Fruit fly (Drosophila melanogaster) whole organism, embryonic: ENCODE data around the gene CG14352.

Source experiments
- ATbp ChIP-seq: fragments of 200-800 bp; sonication (Bioruptor generic); optimal IDR thresholded peaks from 2 replicates; lab custom pipeline; 2017; ENCODE audit warnings: missing biosample characterization, mild to moderate bottlenecking, missing genetic modification characterization, missing genetic modification reagents
- Adf1 ChIP-seq: fragments of 200-800 bp; sonication (Bioruptor generic); IDR thresholded peaks from 2 replicates; pipeline ENCODE4 v1.3.6; 2022; ENCODE audit warnings: missing biosample characterization, missing genetic modification characterization
- CG10267 ChIP-seq: fragments of 200-800 bp; sonication (Bioruptor generic); optimal IDR thresholded peaks from 2 replicates; lab custom pipeline; 2018; ENCODE audit warnings: missing biosample characterization, mild to moderate bottlenecking, missing genetic modification characterization, moderate library complexity
- CG10565 ChIP-seq: fragments of 200-800 bp; sonication (Bioruptor generic); optimal IDR thresholded peaks from 3 replicates; lab custom pipeline; 2016; ENCODE audit warnings: missing biosample characterization, mild to moderate bottlenecking, missing genetic modification characterization
- CG10979 ChIP-seq: fragments of 200-800 bp; sonication (Bioruptor generic); optimal IDR thresholded peaks from 2 replicates; lab custom pipeline; 2018; ENCODE audit warnings: missing biosample characterization, mild to moderate bottlenecking, missing genetic modification characterization, moderate library complexity
- CG11247 ChIP-seq: fragments of 200-800 bp; sonication (Bioruptor generic); IDR thresholded peaks from 2 replicates; pipeline ENCODE4 v1.3.6; 2022; ENCODE audit warnings: missing biosample characterization, missing genetic modification characterization
- CG13775 ChIP-seq: fragments of 200-800 bp; sonication (Bioruptor generic); optimal IDR thresholded peaks from 3 replicates; lab custom pipeline; 2017; ENCODE audit warnings: missing biosample characterization, mild to moderate bottlenecking, missing genetic modification characterization
- CG17612 ChIP-seq: fragments of 200-800 bp; sonication (Bioruptor generic); IDR thresholded peaks from 2 replicates; pipeline ENCODE4 v1.3.6; 2022; ENCODE audit warnings: missing biosample characterization, missing genetic modification characterization
- CG17912 ChIP-seq: fragments of 200-800 bp; sonication (Bioruptor generic); optimal IDR thresholded peaks from 2 replicates; lab custom pipeline; 2018; ENCODE audit warnings: missing biosample characterization, mild to moderate bottlenecking, missing genetic modification characterization
- CG1832 ChIP-seq: fragments of 200-800 bp; sonication (Bioruptor generic); optimal IDR thresholded peaks from 2 replicates; lab custom pipeline; 2017; ENCODE audit warnings: missing biosample characterization, mild to moderate bottlenecking, missing genetic modification characterization, inconsistent platforms
- CG30431 ChIP-seq: fragments of 200-800 bp; sonication (Bioruptor generic); optimal IDR thresholded peaks from 2 replicates; lab custom pipeline; 2017; ENCODE audit warnings: missing biosample characterization, missing genetic modification characterization
- CG33557 ChIP-seq: fragments of 200-800 bp; sonication (Bioruptor generic); optimal IDR thresholded peaks from 2 replicates; lab custom pipeline; 2019; ENCODE audit warnings: missing biosample characterization, mild to moderate bottlenecking, missing genetic modification characterization, moderate library complexity
- CG42726 ChIP-seq: fragments of 200-800 bp; sonication (Bioruptor generic); IDR thresholded peaks from 2 replicates; pipeline ENCODE4 v1.3.6; 2022; ENCODE audit warnings: missing biosample characterization, missing genetic modification characterization; ENCODE audit not compliant: partially characterized antibody
- CG4820 ChIP-seq: fragments of 200-800 bp; sonication (Bioruptor generic); optimal IDR thresholded peaks from 3 replicates; lab custom pipeline; 2016; ENCODE audit warnings: missing biosample characterization, missing genetic modification characterization
- CG5953 ChIP-seq: fragments of 200-800 bp; sonication (Bioruptor generic); IDR thresholded peaks from 2 replicates; pipeline ENCODE4 v1.3.6; 2022; ENCODE audit warnings: missing biosample characterization, missing genetic modification characterization
- CG6272 ChIP-seq: fragments of 200-800 bp; sonication (Bioruptor generic); IDR thresholded peaks from 2 replicates; pipeline ENCODE4 v1.3.6; 2022; ENCODE audit warnings: missing biosample characterization, missing genetic modification characterization
- CG8281 ChIP-seq: fragments of 200-800 bp; sonication (Bioruptor generic); optimal IDR thresholded peaks from 2 replicates; lab custom pipeline; 2018; ENCODE audit warnings: missing biosample characterization, mild to moderate bottlenecking, missing genetic modification characterization, moderate library complexity
- CG8765 ChIP-seq: fragments of 200-800 bp; sonication (Bioruptor generic); IDR thresholded peaks from 2 replicates; pipeline ENCODE4 v1.3.6; 2022; ENCODE audit warnings: missing biosample characterization, missing genetic modification characterization
- Camta ChIP-seq: fragments of 200-800 bp; sonication (Bioruptor generic); optimal IDR thresholded peaks from 2 replicates; lab custom pipeline; 2016; ENCODE audit warnings: missing biosample characterization, missing genetic modification characterization
- Dbx ChIP-seq: fragments of 200-800 bp; sonication (Bioruptor generic); IDR thresholded peaks from 3 replicates; pipeline ENCODE4 v1.3.6; 2022; ENCODE audit warnings: missing biosample characterization, missing genetic modification characterization
- Dip3 ChIP-seq: fragments of 200-800 bp; sonication (Bioruptor generic); optimal IDR thresholded peaks from 3 replicates; lab custom pipeline; 2016; ENCODE audit warnings: missing biosample characterization, missing genetic modification characterization
- Dll ChIP-seq: fragments of 200-800 bp; sonication (Bioruptor generic); IDR thresholded peaks from 4 replicates; pipeline ENCODE4 v1.3.6; 2022; ENCODE audit warnings: missing biosample characterization, missing genetic modification characterization; ENCODE audit not compliant: partially characterized antibody
- E2f1 ChIP-seq: fragments of 200-800 bp; sonication (Bioruptor generic); IDR thresholded peaks from 2 replicates; pipeline ENCODE4 v1.3.6; 2022; ENCODE audit warnings: missing biosample characterization, missing genetic modification characterization
- Gug ChIP-seq: fragments of 200-800 bp; sonication (Bioruptor generic); IDR thresholded peaks from 4 replicates; pipeline ENCODE4 v1.3.6; 2022; ENCODE audit warnings: missing biosample characterization, missing genetic modification characterization
- HLH4C ChIP-seq: fragments of 200-800 bp; sonication (Bioruptor generic); IDR thresholded peaks from 3 replicates; pipeline ENCODE4 v1.3.6; 2022; ENCODE audit warnings: missing biosample characterization, missing genetic modification characterization; ENCODE audit not compliant: partially characterized antibody
- HmgZ ChIP-seq: fragments of 200-800 bp; sonication (Bioruptor generic); optimal IDR thresholded peaks from 2 replicates; lab custom pipeline; 2018; ENCODE audit warnings: missing biosample characterization, mild to moderate bottlenecking, missing genetic modification characterization
- Med ChIP-seq: fragments of 200-800 bp; sonication (Bioruptor generic); peaks from one replicate; lab custom pipeline; 2016; ENCODE audit warnings: missing biosample characterization, missing genetic modification characterization, mild to moderate bottlenecking, inconsistent platforms, moderate library complexity
- Myb ChIP-seq: fragments of 200-800 bp; sonication (Bioruptor generic); optimal IDR thresholded peaks from 2 replicates; lab custom pipeline; 2016; ENCODE audit warnings: missing biosample characterization, missing genetic modification characterization
- Poxn ChIP-seq: fragments of 200-800 bp; sonication (Bioruptor generic); IDR thresholded peaks from 2 replicates; pipeline ENCODE4 v1.3.6; 2022; ENCODE audit warnings: missing biosample characterization, missing genetic modification characterization
- ato ChIP-seq: fragments of 200-800 bp; sonication (Bioruptor generic); IDR thresholded peaks from 2 replicates; pipeline ENCODE4 v1.3.6; 2022; ENCODE audit warnings: missing biosample characterization, missing genetic modification characterization; ENCODE audit not compliant: partially characterized antibody
- bcd ChIP-seq: fragments of 200-800 bp; sonication (Bioruptor generic); optimal IDR thresholded peaks from 2 replicates; lab custom pipeline; 2017; ENCODE audit warnings: missing biosample characterization, mild to moderate bottlenecking, missing genetic modification characterization
- cato ChIP-seq: fragments of 200-800 bp; sonication (Bioruptor generic); optimal IDR thresholded peaks from 2 replicates; lab custom pipeline; 2016; ENCODE audit warnings: missing biosample characterization, missing genetic modification characterization, borderline replicate concordance
- chinmo ChIP-seq: fragments of 200-800 bp; sonication (Bioruptor generic); IDR thresholded peaks from 4 replicates; pipeline ENCODE4 v1.3.6; 2022; ENCODE audit warnings: missing biosample characterization, missing genetic modification characterization; ENCODE audit not compliant: partially characterized antibody
- crc ChIP-seq: fragments of 200-800 bp; sonication (Bioruptor generic); optimal IDR thresholded peaks from 2 replicates; lab custom pipeline; 2016; ENCODE audit warnings: missing biosample characterization, missing genetic modification characterization
- dmrt99B ChIP-seq: fragments of 200-800 bp; sonication (Bioruptor generic); optimal IDR thresholded peaks from 2 replicates; lab custom pipeline; 2018; ENCODE audit warnings: missing biosample characterization, mild to moderate bottlenecking, missing genetic modification characterization, moderate library complexity
- emc ChIP-seq: fragments of 200-800 bp; sonication (Bioruptor generic); optimal IDR thresholded peaks from 2 replicates; lab custom pipeline; 2016; ENCODE audit warnings: missing biosample characterization, missing genetic modification characterization
- fd3F ChIP-seq: fragments of 200-800 bp; sonication (Bioruptor generic); optimal IDR thresholded peaks from 2 replicates; lab custom pipeline; 2018; ENCODE audit warnings: missing biosample characterization, mild to moderate bottlenecking, missing genetic modification characterization, moderate library complexity
- fd96Cb ChIP-seq: fragments of 200-800 bp; sonication (Bioruptor generic); optimal IDR thresholded peaks from 2 replicates; lab custom pipeline; 2018; ENCODE audit warnings: missing biosample characterization, mild to moderate bottlenecking, missing genetic modification characterization, moderate library complexity
- gro ChIP-seq: fragments of 200-800 bp; sonication (Bioruptor generic); optimal IDR thresholded peaks from 2 replicates; lab custom pipeline; 2016; ENCODE audit warnings: missing biosample characterization, missing genetic modification characterization
- hbn ChIP-seq: fragments of 200-800 bp; sonication (Bioruptor generic); IDR thresholded peaks from 2 replicates; pipeline ENCODE4 v1.3.6; 2022; ENCODE audit warnings: missing biosample characterization, missing genetic modification characterization; ENCODE audit not compliant: partially characterized antibody
- jumu ChIP-seq: fragments of 200-800 bp; sonication (Bioruptor generic); optimal IDR thresholded peaks from 3 replicates; lab custom pipeline; 2016; ENCODE audit warnings: missing biosample characterization, missing genetic modification characterization
- kay ChIP-seq: fragments of 200-800 bp; sonication (Bioruptor generic); optimal IDR thresholded peaks from 2 replicates; lab custom pipeline; 2016; ENCODE audit warnings: missing biosample characterization, missing genetic modification characterization
- ken ChIP-seq: fragments of 200-800 bp; sonication (Bioruptor generic); IDR thresholded peaks from 3 replicates; pipeline ENCODE4 v1.3.6; 2022; ENCODE audit warnings: missing biosample characterization, missing genetic modification characterization
- knrl ChIP-seq: fragments of 200-800 bp; sonication (Bioruptor generic); IDR thresholded peaks from 3 replicates; pipeline ENCODE4 v1.3.6; 2022; ENCODE audit warnings: missing biosample characterization, missing genetic modification characterization; ENCODE audit not compliant: partially characterized antibody
- mam ChIP-seq: fragments of 200-800 bp; sonication (Bioruptor generic); optimal IDR thresholded peaks from 3 replicates; lab custom pipeline; 2016; ENCODE audit warnings: missing biosample characterization, missing genetic modification characterization
- mld ChIP-seq: fragments of 200-800 bp; sonication (Bioruptor generic); IDR thresholded peaks from 3 replicates; pipeline ENCODE4 v1.3.6; 2022; ENCODE audit warnings: missing biosample characterization, missing genetic modification characterization; ENCODE audit not compliant: partially characterized antibody
- pb ChIP-seq: fragments of 200-800 bp; sonication (Bioruptor generic); optimal IDR thresholded peaks from 3 replicates; lab custom pipeline; 2016; ENCODE audit warnings: missing biosample characterization, missing genetic modification characterization
- peb ChIP-seq: fragments of 200-800 bp; sonication (Bioruptor generic); IDR thresholded peaks from 2 replicates; pipeline ENCODE4 v1.3.6; 2022; ENCODE audit warnings: missing biosample characterization, missing genetic modification characterization
- sens-2 ChIP-seq: fragments of 200-800 bp; sonication (Bioruptor generic); IDR thresholded peaks from 2 replicates; pipeline ENCODE4 v1.3.6; 2022; ENCODE audit warnings: missing biosample characterization, missing genetic modification characterization
- tap ChIP-seq: fragments of 200-800 bp; optimal IDR thresholded peaks from 3 replicates; lab custom pipeline; 2019; ENCODE audit warnings: missing biosample characterization, mild to moderate bottlenecking, missing genetic modification characterization, moderate library complexity
- tx ChIP-seq: fragments of 200-800 bp; sonication (Bioruptor generic); optimal IDR thresholded peaks from 2 replicates; lab custom pipeline; 2016; ENCODE audit warnings: missing biosample characterization, missing genetic modification characterization

Gene CG14352

DNA sequence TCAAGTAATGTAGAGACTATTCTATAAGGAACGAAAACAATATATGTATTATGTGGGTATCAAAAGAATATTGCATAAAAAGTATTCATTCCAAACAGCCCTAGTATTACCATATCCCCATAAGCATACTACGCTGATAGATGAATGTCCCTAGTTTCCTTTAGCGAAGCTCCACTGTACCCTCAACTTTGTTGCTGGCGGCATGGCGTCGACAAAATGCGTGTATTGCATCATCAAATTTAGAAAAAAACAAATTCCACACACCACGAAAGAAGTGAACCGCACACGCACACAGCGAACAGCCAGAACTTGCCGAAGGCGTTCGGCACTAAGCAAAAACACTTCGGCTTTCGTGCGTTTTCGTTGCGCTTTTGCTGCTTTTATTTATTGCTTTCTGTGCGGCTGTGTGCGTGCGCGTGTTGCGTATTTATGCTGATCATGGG is 21.5 kb downstream of the CG14352 start (continued):
- TF ChIP-seq Adf1 (GFP tag; lab: Robert Waterston, UW) (peak; percentile 88), hbn (GFP tag; lab: Robert Waterston, UW) (no peak), kay (GFP tag; lab: Kevin White, UChicago) (peak; percentile 97), jumu (GFP tag; lab: Kevin White, UChicago) (peak; percentile 81), gro (GFP tag; lab: Kevin White, UChicago) (peak; percentile 92), mld (GFP tag; lab: Robert Waterston, UW) (no peak), CG10267 (tag; lab: Kevin White, UChicago) (peak; percentile 80), ATbp (GFP tag; lab: Kevin White, UChicago) (peak; percentile 66), crc (GFP tag; lab: Kevin White, UChicago) (peak; percentile 98), peb (peak; percentile 88), CG11247 (GFP tag; lab: Robert Waterston, UW) (peak; percentile 98), Camta (GFP tag; lab: Kevin White, UChicago) (peak; percentile 98), tx (GFP tag; lab: Kevin White, UChicago) (peak; percentile 94), mam (GFP tag; lab: Kevin White, UChicago) (peak; percentile 99), CG8281 (tag; lab: Kevin White, UChicago) (peak; percentile 71), CG4820 (GFP tag; lab: Kevin White, UChicago) (peak; percentile 93), tap (tag; lab: Kevin White, UChicago) (peak; percentile 89), ken (peak; percentile 89), Dip3 (GFP tag; lab: Kevin White, UChicago) (peak; percentile 96), cato (GFP tag; lab: Kevin White, UChicago) (peak; percentile 70), HLH4C (no peak), fd96Cb (tag; lab: Kevin White, UChicago) (peak; percentile 89), CG42726 (no peak), CG33557 (GFP tag; lab: Kevin White, UChicago) (no peak), Dbx (GFP tag; lab: Robert Waterston, UW) (peak; percentile 98), knrl (GFP tag; lab: Robert Waterston, UW) (no peak), dmrt99B (tag; lab: Kevin White, UChicago) (peak; percentile 98), CG17912 (peak; percentile 1), E2f1 (GFP tag; lab: Robert Waterston, UW) (peak; percentile 98), Poxn (GFP tag; lab: Robert Waterston, UW) (peak; percentile 93), CG13775 (peak; percentile 86), CG6272 (GFP tag; lab: Robert Waterston, UW) (peak; percentile 90), CG17612 (GFP tag; lab: Robert Waterston, UW) (peak; percentile 91), Gug (GFP tag; lab: Robert Waterston, UW) (peak; percentile 96), CG10979 (peak; percentile 62), fd3F (GFP tag; lab: Kevin White, UChicago) (peak; percentile 99), Dll (GFP tag; lab: Robert Waterston, UW) (no peak), CG8765 (GFP tag; lab: Robert Waterston, UW) (peak; percentile 86), CG1832 (GFP tag; lab: Kevin White, UChicago) (no peak), sens-2 (peak; percentile 92), CG30431 (peak; percentile 82), HmgZ (tag; lab: Kevin White, UChicago) (peak; percentile 98), emc (peak; percentile 96), ato (GFP tag; lab: Robert Waterston, UW) (no peak), bcd (peak; percentile 92), Med (GFP tag; lab: Kevin White, UChicago) (peak; percentile 100), pb (GFP tag; lab: Kevin White, UChicago) (peak; percentile 96), CG5953 (GFP tag; lab: Robert Waterston, UW) (peak; percentile 97), chinmo (GFP tag; lab: Robert Waterston, UW) (peak; percentile 100), Myb (GFP tag; lab: Kevin White, UChicago) (peak; percentile 90), CG10565 (GFP tag; lab: Kevin White, UChicago) (peak; percentile 67)
